Worm (Caenorhabditis elegans) whole organism, young adult: ENCODE results near the gene T16H12.2.

Source experiments
- ama-1 ChIP-seq, 3 experiments: fragments of 150-350 bp in 1 of 3; sonication (generic microtip) in 2 of 3; optimal IDR thresholded peaks; 2 replicates each; lab custom pipeline; 2014 to 2018; ENCODE audit warnings: missing biosample characterization in 2 of 3, missing genetic modification characterization in 2 of 3, missing genetic modification reagents in 2 of 3
- atf-7 ChIP-seq: sonication (generic microtip); optimal IDR thresholded peaks from 2 replicates; lab custom pipeline; 2017; ENCODE audit warnings: mild to moderate bottlenecking, missing genetic modification characterization, missing compliant biosample characterization
- dpl-1 ChIP-seq: fragments of 150-350 bp; optimal IDR thresholded peaks from 2 replicates; lab custom pipeline; 2014; ENCODE audit warnings: missing biosample characterization, missing genetic modification reagents, missing genetic modification characterization
- fkh-3 ChIP-seq: sonication (generic microtip); optimal IDR thresholded peaks from 2 replicates; lab custom pipeline; 2016; ENCODE audit warnings: mild to moderate bottlenecking, missing genetic modification characterization, missing compliant biosample characterization
- lag-1 ChIP-seq: fragments of 200-800 bp; sonication (Bioruptor generic); IDR thresholded peaks from 2 replicates; pipeline ENCODE4 v1.3.6; 2022; ENCODE audit warnings: missing genetic modification reagents, missing genetic modification characterization, missing compliant biosample characterization
- lin-26 ChIP-seq: fragments of 200-800 bp; sonication (Bioruptor generic); IDR thresholded peaks from 2 replicates; pipeline ENCODE4 v1.3.6; 2022; ENCODE audit warnings: missing genetic modification reagents, missing genetic modification characterization, missing compliant biosample characterization
- lin-35 ChIP-seq, 3 experiments: fragments of 150-350 bp in 2 of 3; sonication (generic microtip) in 1 of 3; optimal IDR thresholded peaks; 2 replicates each; lab custom pipeline; 2014 to 2018; ENCODE audit warnings: missing biosample characterization in 3 of 3, missing genetic modification characterization in 3 of 3, missing genetic modification reagents in 3 of 3
- snpc-1.3 ChIP-seq: sonication (generic microtip); optimal IDR thresholded peaks from 2 replicates; lab custom pipeline; 2017; ENCODE audit warnings: missing genetic modification characterization, mild to moderate bottlenecking, missing compliant biosample characterization, antibody characterized with exemption, moderate library complexity, missing genotype, missing genetic modification reagents; ENCODE audit not compliant: insufficient read depth

DNA sequence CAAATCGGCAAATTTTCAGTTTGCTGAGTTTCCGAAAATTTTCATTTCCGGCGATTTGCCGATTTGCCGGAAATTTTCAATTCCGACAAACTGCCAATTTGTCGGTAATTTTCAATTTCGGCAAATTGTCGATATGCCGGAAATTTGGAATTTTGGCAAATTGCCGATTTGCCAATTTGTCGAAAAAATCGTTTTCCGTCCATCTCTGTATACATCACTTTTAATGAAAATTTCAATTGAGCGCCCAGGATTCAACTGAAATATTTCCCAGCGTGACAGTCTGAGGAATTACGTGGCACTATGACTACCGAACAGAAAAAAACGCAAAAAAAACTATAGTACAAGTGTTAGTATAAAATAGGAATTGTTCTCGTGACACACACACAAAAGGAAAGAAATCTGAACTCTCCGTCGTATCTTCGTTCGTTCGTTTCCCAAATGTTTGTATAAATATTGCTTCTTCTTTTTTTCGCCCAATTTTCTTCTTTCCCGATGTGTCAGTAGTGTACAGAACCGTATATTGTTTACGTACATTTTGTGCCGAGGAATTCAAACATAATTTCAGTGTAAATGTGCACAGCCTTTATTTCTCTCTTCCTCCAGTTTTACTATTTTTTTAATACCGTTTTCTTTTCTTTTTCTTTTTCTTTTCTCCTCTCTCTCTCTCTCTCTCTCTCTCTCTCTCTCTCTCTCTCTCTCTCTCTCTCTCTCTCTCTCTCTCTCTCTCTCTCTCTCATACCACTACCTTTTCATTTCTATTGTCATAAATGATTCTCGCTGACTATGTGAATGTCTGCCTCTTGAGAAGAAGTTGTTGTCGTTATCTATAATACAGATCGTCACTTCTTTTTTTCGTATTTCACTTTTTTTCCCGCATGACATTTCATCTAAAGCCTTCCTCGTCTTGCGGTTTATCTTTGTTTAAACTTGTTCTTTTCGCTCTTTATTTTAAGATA, 46.7 kb downstream of the T16H12.2 start:
- TF ChIP-seq lin-35 (GFP tag; optimal IDR thresholded peaks at IDR 0.05; lab: Kevin White, UChicago) (no peak), snpc-1.3 (no peak), fkh-3 (tag; lab: Kevin White, UChicago) (no peak), atf-7 (tag; lab: Kevin White, UChicago) (no peak), dpl-1 (GFP tag; lab: Kevin White, UChicago) (no peak), ama-1 (optimal IDR thresholded peaks at IDR 0.05; lab: Kevin White, UChicago) (no peak), ama-1 (GFP tag; optimal IDR thresholded peaks at IDR 0.05; lab: Kevin White, UChicago) (no peak), lin-26 (GFP tag; lab: Robert Waterston, UW) (no peak), lag-1 (no peak)
